Fruit fly (Drosophila melanogaster) whole organism, embryonic: ENCODE results near the gene CG5359.

Source experiments
- Bgb ChIP-seq: fragments of 200-800 bp; sonication (Bioruptor generic); IDR thresholded peaks from 2 replicates; pipeline ENCODE4 v1.3.6; 2022; ENCODE audit warnings: missing biosample characterization, missing genetic modification characterization; ENCODE audit not compliant: partially characterized antibody
- Blimp-1 ChIP-seq: fragments of 200-800 bp; sonication (Bioruptor generic); optimal IDR thresholded peaks from 3 replicates; lab custom pipeline; 2018; ENCODE audit warnings: missing biosample characterization, missing genetic modification characterization, mild to moderate bottlenecking, moderate library complexity, missing genetic modification reagents
- CG10209 ChIP-seq: fragments of 200-800 bp; sonication (Bioruptor generic); optimal IDR thresholded peaks from 3 replicates; lab custom pipeline; 2017; ENCODE audit warnings: missing biosample characterization, mild to moderate bottlenecking, missing genetic modification characterization, missing genetic modification reagents
- CG10654 ChIP-seq: fragments of 200-800 bp; sonication (Bioruptor generic); optimal IDR thresholded peaks from 2 replicates; lab custom pipeline; 2016; ENCODE audit warnings: missing biosample characterization, missing genetic modification characterization
- CG11560 ChIP-seq: fragments of 200-800 bp; sonication (Bioruptor generic); IDR thresholded peaks from 3 replicates; pipeline ENCODE4 v1.3.6; 2022; ENCODE audit warnings: missing biosample characterization, missing genetic modification characterization
- CG12219 ChIP-seq: fragments of 200-800 bp; sonication (Bioruptor generic); optimal IDR thresholded peaks from 3 replicates; lab custom pipeline; 2018; ENCODE audit warnings: missing biosample characterization, mild to moderate bottlenecking, missing genetic modification characterization
- CG12769 ChIP-seq: fragments of 200-800 bp; sonication (Bioruptor generic); optimal IDR thresholded peaks from 2 replicates; lab custom pipeline; 2019; ENCODE audit warnings: missing biosample characterization, mild to moderate bottlenecking, missing genetic modification characterization, moderate library complexity
- CG13424 ChIP-seq: fragments of 200-800 bp; sonication (Bioruptor generic); optimal IDR thresholded peaks from 2 replicates; lab custom pipeline; 2019; ENCODE audit warnings: missing biosample characterization, mild to moderate bottlenecking, missing genetic modification characterization, moderate library complexity
- CG13624 ChIP-seq: fragments of 200-800 bp; sonication (Bioruptor generic); optimal IDR thresholded peaks from 2 replicates; lab custom pipeline; 2016; ENCODE audit warnings: missing biosample characterization, missing genetic modification characterization
- CG15269 ChIP-seq: fragments of 200-800 bp; sonication (Bioruptor generic); optimal IDR thresholded peaks from 2 replicates; lab custom pipeline; 2018; ENCODE audit warnings: missing biosample characterization, mild to moderate bottlenecking, missing genetic modification characterization, moderate library complexity
- CG15601 ChIP-seq: fragments of 200-800 bp; sonication (Bioruptor generic); optimal IDR thresholded peaks from 3 replicates; lab custom pipeline; 2019; ENCODE audit warnings: missing biosample characterization, mild to moderate bottlenecking, missing genetic modification characterization, moderate library complexity
- CG17328 ChIP-seq: fragments of 200-800 bp; sonication (Bioruptor generic); IDR thresholded peaks from 2 replicates; pipeline ENCODE4 v1.3.6; 2022; ENCODE audit warnings: missing biosample characterization, missing genetic modification characterization
- CG18476 ChIP-seq: fragments of 200-800 bp; sonication (Bioruptor generic); optimal IDR thresholded peaks from 2 replicates; lab custom pipeline; 2016; ENCODE audit warnings: missing biosample characterization, mild to moderate bottlenecking, missing genetic modification characterization
- CG31441 ChIP-seq: fragments of 200-800 bp; sonication (Bioruptor generic); IDR thresholded peaks from 2 replicates; pipeline ENCODE4 v1.3.6; 2022; ENCODE audit warnings: missing biosample characterization, missing genetic modification characterization
- CG33213 ChIP-seq: fragments of 200-800 bp; sonication (Bioruptor generic); optimal IDR thresholded peaks from 3 replicates; lab custom pipeline; 2016; ENCODE audit warnings: missing biosample characterization, missing genetic modification characterization
- CG3995 ChIP-seq: fragments of 200-800 bp; sonication (Bioruptor generic); optimal IDR thresholded peaks from 3 replicates; lab custom pipeline; 2016; ENCODE audit warnings: missing biosample characterization, missing genetic modification characterization
- CG4730 ChIP-seq: fragments of 200-800 bp; sonication (Bioruptor generic); IDR thresholded peaks from 2 replicates; pipeline ENCODE4 v1.3.6; 2022; ENCODE audit warnings: missing biosample characterization, missing genetic modification characterization
- CG6272 ChIP-seq: fragments of 200-800 bp; sonication (Bioruptor generic); IDR thresholded peaks from 2 replicates; pipeline ENCODE4 v1.3.6; 2022; ENCODE audit warnings: missing biosample characterization, missing genetic modification characterization
- CG6791 ChIP-seq: fragments of 200-800 bp; sonication (Bioruptor generic); IDR thresholded peaks from 3 replicates; pipeline ENCODE4 v1.3.6; 2022; ENCODE audit warnings: missing biosample characterization, missing genetic modification characterization; ENCODE audit not compliant: partially characterized antibody
- CG9727 ChIP-seq: fragments of 200-800 bp; sonication (Bioruptor generic); optimal IDR thresholded peaks from 3 replicates; lab custom pipeline; 2017; ENCODE audit warnings: missing biosample characterization, mild to moderate bottlenecking, missing genetic modification characterization
- Eip74EF ChIP-seq, 2 experiments: fragments of 200-800 bp in 1 of 2; fragments of >200 bp in 1 of 2; sonication (Bioruptor generic) in 1 of 2; optimal IDR thresholded peaks; 2 replicates each; lab custom pipeline; 2017 to 2019; ENCODE audit warnings: missing biosample characterization in 2 of 2, missing genetic modification characterization in 2 of 2, mild to moderate bottlenecking in 1 of 2, moderate library complexity in 1 of 2
- Gug ChIP-seq: fragments of 200-800 bp; sonication (Bioruptor generic); IDR thresholded peaks from 4 replicates; pipeline ENCODE4 v1.3.6; 2022; ENCODE audit warnings: missing biosample characterization, missing genetic modification characterization
- Hmx ChIP-seq: fragments of 200-800 bp; sonication (Bioruptor generic); optimal IDR thresholded peaks from 2 replicates; lab custom pipeline; 2016; ENCODE audit warnings: missing biosample characterization, missing genetic modification characterization
- Mes4 ChIP-seq: fragments of 200-800 bp; sonication (Bioruptor generic); optimal IDR thresholded peaks from 2 replicates; lab custom pipeline; 2016; ENCODE audit warnings: missing biosample characterization, missing genetic modification characterization
- NC2α ChIP-seq: fragments of 200-800 bp; sonication (Bioruptor generic); optimal IDR thresholded peaks from 2 replicates; lab custom pipeline; 2016; ENCODE audit warnings: missing biosample characterization, missing genetic modification characterization
- Pdp1 ChIP-seq, 2 experiments: fragments of 200-800 bp; sonication (Bioruptor generic); optimal IDR thresholded peaks; 3 replicates each; lab custom pipeline; 2016; ENCODE audit warnings: missing biosample characterization in 2 of 2, missing genetic modification characterization in 2 of 2, mild to moderate bottlenecking in 1 of 2, moderate library complexity in 1 of 2
- Sry-β ChIP-seq: fragments of 200-800 bp; sonication (Bioruptor generic); optimal IDR thresholded peaks from 2 replicates; lab custom pipeline; 2018; ENCODE audit warnings: missing biosample characterization, mild to moderate bottlenecking, missing genetic modification characterization, moderate library complexity
- Xrp1 ChIP-seq: fragments of 200-800 bp; sonication (Bioruptor generic); IDR thresholded peaks from 2 replicates; pipeline ENCODE4 v1.3.6; 2022; ENCODE audit warnings: missing biosample characterization, missing genetic modification characterization
- bab2 ChIP-seq: fragments of 200-800 bp; sonication (Bioruptor generic); optimal IDR thresholded peaks from 2 replicates; lab custom pipeline; 2016; ENCODE audit warnings: missing biosample characterization, missing genetic modification characterization
- bsh ChIP-seq, 2 experiments: fragments of 200-800 bp; sonication (Bioruptor generic); optimal IDR thresholded peaks; 2 replicates each; lab custom pipeline; 2017 to 2018; ENCODE audit warnings: mild to moderate bottlenecking in 2 of 2, missing biosample characterization in 2 of 2, missing genetic modification characterization in 2 of 2, moderate library complexity in 1 of 2
- chn ChIP-seq: fragments of 200-800 bp; sonication (Bioruptor generic); optimal IDR thresholded peaks from 2 replicates; lab custom pipeline; 2016; ENCODE audit warnings: missing biosample characterization, missing genetic modification characterization
- ci ChIP-seq: fragments of 200-800 bp; sonication (Bioruptor generic); IDR thresholded peaks from 3 replicates; pipeline ENCODE4 v1.3.6; 2022; ENCODE audit warnings: missing biosample characterization, missing genetic modification characterization
- dysf ChIP-seq: fragments of 200-800 bp; sonication (Bioruptor generic); IDR thresholded peaks from 3 replicates; pipeline ENCODE4 v1.3.6; 2022; ENCODE audit warnings: missing biosample characterization, missing genetic modification characterization
- esg ChIP-seq: fragments of 200-800 bp; sonication (Bioruptor generic); conservative IDR thresholded peaks from 2 replicates; pipeline ENCODE4 v1.3.6; 2022; ENCODE audit warnings: missing biosample characterization, missing genetic modification characterization
- gro ChIP-seq: fragments of 200-800 bp; sonication (Bioruptor generic); optimal IDR thresholded peaks from 2 replicates; lab custom pipeline; 2016; ENCODE audit warnings: missing biosample characterization, missing genetic modification characterization
- gsb ChIP-seq: fragments of 200-800 bp; sonication (Bioruptor generic); IDR thresholded peaks from 2 replicates; pipeline ENCODE4 v1.3.6; 2022; ENCODE audit warnings: missing biosample characterization, missing genetic modification characterization
- hkb ChIP-seq, 2 experiments: fragments of 200-800 bp in 1 of 2; fragments of >200 bp in 1 of 2; sonication (Bioruptor generic) in 1 of 2; IDR thresholded peaks in 1 of 2; optimal IDR thresholded peaks in 1 of 2; 2 replicates each; pipeline versions ENCODE4 v1.3.6 to Lab custom; 2017 to 2022; ENCODE audit warnings: missing biosample characterization in 1 of 2, missing genetic modification characterization in 1 of 2
- jumu ChIP-seq: fragments of 200-800 bp; sonication (Bioruptor generic); optimal IDR thresholded peaks from 3 replicates; lab custom pipeline; 2016; ENCODE audit warnings: missing biosample characterization, missing genetic modification characterization
- kni ChIP-seq: fragments of 200-800 bp; sonication (Bioruptor generic); optimal IDR thresholded peaks from 3 replicates; lab custom pipeline; 2017; ENCODE audit warnings: mild to moderate bottlenecking, missing biosample characterization, missing genetic modification reagents, missing genetic modification characterization
- lola ChIP-seq, 3 experiments: fragments of >200 bp in 2 of 3; fragments of 200-800 bp in 1 of 3; sonication (Bioruptor generic) in 1 of 3; optimal IDR thresholded peaks; 2 replicates each; lab custom pipeline; 2017 to 2019; ENCODE audit warnings: missing biosample characterization in 3 of 3, missing genetic modification characterization in 3 of 3, mild to moderate bottlenecking in 1 of 3, moderate library complexity in 1 of 3
- lov ChIP-seq, 2 experiments: fragments of 200-800 bp in 1 of 2; fragments of >200 bp in 1 of 2; sonication (Bioruptor generic) in 1 of 2; IDR thresholded peaks in 1 of 2; optimal IDR thresholded peaks in 1 of 2; 2 replicates in 1 of 2; 3 replicates in 1 of 2; pipeline versions ENCODE4 v1.3.6 to Lab custom; 2017 to 2022; ENCODE audit warnings: missing biosample characterization in 1 of 2, missing genetic modification characterization in 1 of 2
- run ChIP-seq: fragments of 200-800 bp; sonication (Bioruptor generic); optimal IDR thresholded peaks from 3 replicates; lab custom pipeline; 2018; ENCODE audit warnings: missing biosample characterization, mild to moderate bottlenecking, missing genetic modification characterization
- sc ChIP-seq, 3 experiments: fragments of >200 bp in 2 of 3; fragments of 200-800 bp in 1 of 3; sonication (Bioruptor generic) in 1 of 3; optimal IDR thresholded peaks; 2 replicates in 2 of 3; 3 replicates in 1 of 3; lab custom pipeline; 2017; ENCODE audit warnings: mild to moderate bottlenecking in 1 of 3, missing biosample characterization in 1 of 3, missing genetic modification characterization in 1 of 3, missing genetic modification reagents in 1 of 3
- sima ChIP-seq: fragments of 200-800 bp; sonication (Bioruptor generic); optimal IDR thresholded peaks from 2 replicates; lab custom pipeline; 2016; ENCODE audit warnings: missing biosample characterization, missing genetic modification characterization
- toy ChIP-seq: fragments of 200-800 bp; sonication (Bioruptor generic); IDR thresholded peaks from 2 replicates; pipeline ENCODE4 v1.3.6; 2022; ENCODE audit warnings: missing biosample characterization, missing genetic modification characterization
- wdn ChIP-seq: fragments of 200-800 bp; sonication (Bioruptor generic); IDR thresholded peaks from 2 replicates; pipeline ENCODE4 v1.3.6; 2022; ENCODE audit warnings: missing biosample characterization, missing genetic modification characterization

The CG5359 gene

dm6 chr3R:9985585-9986393 is 15.3 kb downstream of the CG5359 start, which contains the start of gene Art4 (continued):
- TF ChIP-seq lola (GFP tag; optimal IDR thresholded peaks at IDR 0.05; lab: Kevin White, UChicago) (peak in 1 of 3 experiments; percentile 34), CG17328 (GFP tag; lab: Robert Waterston, UW) (no peak), CG12219 (GFP tag; lab: Kevin White, UChicago) (no peak), Gug (GFP tag; lab: Robert Waterston, UW) (no peak; the same call in 3 of the 4 replicates), kni (GFP tag; lab: Kevin White, UChicago) (peak; percentile 26), run (no peak), jumu (no peak), gsb (GFP tag; lab: Robert Waterston, UW) (no peak), Pdp1 (GFP tag; optimal IDR thresholded peaks at IDR 0.05; lab: Kevin White, UChicago) (peak; percentile 24 to 31), CG18476 (GFP tag; lab: Kevin White, UChicago) (no peak), NC2α (GFP tag; lab: Kevin White, UChicago) (no peak), lov (optimal IDR thresholded peaks at IDR 0.05; lab: Kevin White, UChicago) (no peak), lov (GFP tag; IDR thresholded peaks at IDR 0.05; lab: Robert Waterston, UW) (no peak), hkb (optimal IDR thresholded peaks at IDR 0.05; lab: Kevin White, UChicago) (peak; percentile 78), hkb (GFP tag; IDR thresholded peaks at IDR 0.05; lab: Robert Waterston, UW) (no peak), sc (optimal IDR thresholded peaks at IDR 0.05; lab: Kevin White, UChicago) (no peak), sc (GFP tag; optimal IDR thresholded peaks at IDR 0.05; lab: Kevin White, UChicago) (no peak), gro (GFP tag; lab: Kevin White, UChicago) (no peak), dysf (GFP tag; lab: Robert Waterston, UW) (no peak), CG12769 (no peak), CG10654 (no peak), CG6791 (peak; percentile 60; the same call in 2 of the 3 replicates), CG9727 (GFP tag; lab: Kevin White, UChicago) (peak; percentile 44), CG4730 (GFP tag; lab: Robert Waterston, UW) (no peak), bsh (GFP tag; optimal IDR thresholded peaks at IDR 0.05; lab: Kevin White, UChicago) (no peak), wdn (no peak), CG33213 (GFP tag; lab: Kevin White, UChicago) (peak; percentile 47), sima (GFP tag; lab: Kevin White, UChicago) (peak; percentile 10), CG3995 (GFP tag; lab: Kevin White, UChicago) (peak; percentile 4), Hmx (no peak), bab2 (GFP tag; lab: Kevin White, UChicago) (peak; percentile 26), CG15269 (tag; lab: Kevin White, UChicago) (peak; percentile 4), esg (GFP tag; lab: Robert Waterston, UW) (0 out of 2 replicates have a peak, but pooled peaks have one; percentile 6), CG11560 (tag; lab: Robert Waterston, UW) (0 out of 3 replicates have a peak, but pooled peaks have one; percentile 26), Bgb (peak; percentile 62; the same call in 1 of the 2 replicates), CG15601 (tag; lab: Kevin White, UChicago) (peak; percentile 44), toy (GFP tag; lab: Robert Waterston, UW) (no peak), ci (peak; percentile 46; the same call in 1 of the 3 replicates), CG10209 (no peak), Eip74EF (GFP tag; optimal IDR thresholded peaks at IDR 0.05; lab: Kevin White, UChicago) (no peak), CG13424 (tag; lab: Kevin White, UChicago) (peak; percentile 35), Sry-β (GFP tag; lab: Kevin White, UChicago) (no peak), Blimp-1 (GFP tag; lab: Kevin White, UChicago) (peak; percentile 79), CG13624 (GFP tag; lab: Kevin White, UChicago) (peak; percentile 64), CG31441 (GFP tag; lab: Robert Waterston, UW) (no peak), Mes4 (GFP tag; lab: Kevin White, UChicago) (no peak), CG6272 (GFP tag; lab: Robert Waterston, UW) (peak; percentile 54; the same call in 1 of the 2 replicates), chn (GFP tag; lab: Kevin White, UChicago) (peak; percentile 24), Xrp1 (GFP tag; lab: Robert Waterston, UW) (no peak)
